Fruit fly (Drosophila melanogaster) whole organism, wandering third instar larva: Measurements from ENCODE around the gene CG14958.

Source experiments
- Abd-B ChIP-seq: fragments of >200 bp; optimal IDR thresholded peaks from 2 replicates; lab custom pipeline; 2017; ENCODE audit warnings: missing biosample characterization, missing genetic modification characterization
- CG32264 ChIP-seq: fragments of 200-800 bp; sonication (Bioruptor generic); optimal IDR thresholded peaks from 2 replicates; lab custom pipeline; 2016; ENCODE audit warnings: missing biosample characterization, missing genetic modification characterization
- CG9705 ChIP-seq: fragments of 200-800 bp; sonication (Bioruptor generic); optimal IDR thresholded peaks from 2 replicates; lab custom pipeline; 2018; ENCODE audit warnings: missing biosample characterization, mild to moderate bottlenecking, missing genetic modification characterization
- CrebA ChIP-seq: fragments of 200-800 bp; sonication (Bioruptor generic); optimal IDR thresholded peaks from 2 replicates; lab custom pipeline; 2016; ENCODE audit warnings: missing biosample characterization, mild to moderate bottlenecking, missing genetic modification characterization, borderline replicate concordance
- Dfd ChIP-seq: fragments of >200 bp; optimal IDR thresholded peaks from 2 replicates; lab custom pipeline; 2017; ENCODE audit warnings: missing biosample characterization, missing genetic modification characterization
- Dif ChIP-seq: fragments of 200-275, 200-300 bp; sonication (Bioruptor generic); optimal IDR thresholded peaks from 2 replicates; lab custom pipeline; 2018; ENCODE audit warnings: missing biosample characterization, missing genetic modification characterization; ENCODE audit not compliant: partially characterized antibody
- GATAd ChIP-seq: sonication (Bioruptor generic); optimal IDR thresholded peaks from 2 replicates; lab custom pipeline; 2016; ENCODE audit warnings: missing biosample characterization, missing genetic modification characterization
- HLH106 ChIP-seq: fragments of 200-800 bp; optimal IDR thresholded peaks from 3 replicates; lab custom pipeline; 2019; ENCODE audit warnings: missing biosample characterization, mild to moderate bottlenecking, missing genetic modification characterization, moderate library complexity
- Hnf4 ChIP-seq: fragments of 200-800 bp; sonication (Bioruptor generic); optimal IDR thresholded peaks from 2 replicates; lab custom pipeline; 2016; ENCODE audit warnings: missing biosample characterization, mild to moderate bottlenecking, missing genetic modification characterization
- Hr83 ChIP-seq: fragments of 200-300 bp; sonication (Bioruptor generic); optimal IDR thresholded peaks from 2 replicates; lab custom pipeline; 2016; ENCODE audit warnings: missing biosample characterization, mild to moderate bottlenecking, missing genetic modification characterization, moderate library complexity; ENCODE audit not compliant: poor library complexity, severe bottlenecking
- Jra ChIP-seq: sonication (Bioruptor generic); optimal IDR thresholded peaks from 2 replicates; lab custom pipeline; 2016; ENCODE audit warnings: missing biosample characterization, missing genetic modification characterization
- Mio ChIP-seq: sonication (Bioruptor generic); optimal IDR thresholded peaks from 2 replicates; lab custom pipeline; 2016; ENCODE audit warnings: missing biosample characterization, missing genetic modification characterization
- N ChIP-seq: fragments of >200 bp; optimal IDR thresholded peaks from 2 replicates; lab custom pipeline; 2018; ENCODE audit warnings: missing biosample characterization, missing external identifiers, missing genetic modification characterization
- OdsH ChIP-seq: fragments of 200-800 bp; sonication (Bioruptor generic); optimal IDR thresholded peaks from 2 replicates; lab custom pipeline; 2016; ENCODE audit warnings: missing biosample characterization, mild to moderate bottlenecking, missing genetic modification characterization
- Rel ChIP-seq, 2 experiments: fragments of 200-800 bp; sonication (Bioruptor generic) in 1 of 2; optimal IDR thresholded peaks; 2 replicates in 1 of 2; 3 replicates in 1 of 2; lab custom pipeline; 2016 to 2019; ENCODE audit warnings: mild to moderate bottlenecking in 2 of 2, missing biosample characterization in 2 of 2, missing genetic modification characterization in 2 of 2, moderate library complexity in 1 of 2
- Sp1 ChIP-seq: fragments of 200-800 bp; sonication (Bioruptor generic); optimal IDR thresholded peaks from 3 replicates; lab custom pipeline; 2019; ENCODE audit warnings: missing biosample characterization, mild to moderate bottlenecking, missing genetic modification characterization, moderate library complexity
- Vsx2 ChIP-seq: fragments of 200-300, 225-300 bp; sonication (Bioruptor generic); optimal IDR thresholded peaks from 2 replicates; lab custom pipeline; 2018; ENCODE audit warnings: missing biosample characterization, missing genetic modification characterization; ENCODE audit not compliant: partially characterized antibody
- brk ChIP-seq: fragments of 200-800 bp; sonication (Bioruptor generic); optimal IDR thresholded peaks from 2 replicates; lab custom pipeline; 2016; ENCODE audit warnings: missing biosample characterization, mild to moderate bottlenecking, missing genetic modification characterization
- dl ChIP-seq, 2 experiments: fragments of 175-275, 200-275 bp in 1 of 2; fragments of 200-275 bp in 1 of 2; sonication (Bioruptor generic); optimal IDR thresholded peaks; lab custom pipeline; 2018; ENCODE audit warnings: mild to moderate bottlenecking in 2 of 2, missing biosample characterization in 2 of 2, missing genetic modification characterization in 2 of 2, moderate library complexity in 2 of 2; ENCODE audit not compliant: partially characterized antibody in 2 of 2, insufficient read depth in 1 of 2
- dmrt93B ChIP-seq: fragments of 200-800 bp; sonication (Bioruptor generic); optimal IDR thresholded peaks from 2 replicates; lab custom pipeline; 2018; ENCODE audit warnings: missing biosample characterization, mild to moderate bottlenecking, missing genetic modification characterization
- dsf ChIP-seq: sonication (Bioruptor generic); optimal IDR thresholded peaks from 2 replicates; lab custom pipeline; 2016; ENCODE audit warnings: missing biosample characterization, missing genetic modification characterization, borderline replicate concordance
- foxo ChIP-seq, 2 experiments: fragments of 200-800 bp; sonication (Bioruptor generic); optimal IDR thresholded peaks; 2 replicates in 1 of 2; 3 replicates in 1 of 2; lab custom pipeline; 2016 to 2017; ENCODE audit warnings: missing biosample characterization in 2 of 2, missing genetic modification characterization in 2 of 2
- fru ChIP-seq: fragments of 200-800 bp; sonication (Bioruptor generic); optimal IDR thresholded peaks from 3 replicates; lab custom pipeline; 2016; ENCODE audit warnings: missing biosample characterization, mild to moderate bottlenecking, missing genetic modification characterization
- h ChIP-seq: fragments of 200-800 bp; sonication (Bioruptor generic); optimal IDR thresholded peaks from 3 replicates; lab custom pipeline; 2016; ENCODE audit warnings: missing biosample characterization, mild to moderate bottlenecking, missing genetic modification characterization
- jim ChIP-seq: fragments of 175-275, 200-325 bp; sonication (Bioruptor generic); optimal IDR thresholded peaks from 2 replicates; lab custom pipeline; 2016; ENCODE audit warnings: missing biosample characterization, mild to moderate bottlenecking, missing genetic modification characterization
- lola ChIP-seq: fragments of >200 bp; optimal IDR thresholded peaks from 2 replicates; lab custom pipeline; 2017; ENCODE audit warnings: missing biosample characterization, missing genetic modification characterization
- psq ChIP-seq: fragments of 200-800 bp; sonication (Bioruptor generic); optimal IDR thresholded peaks from 3 replicates; lab custom pipeline; 2017; ENCODE audit warnings: missing biosample characterization, mild to moderate bottlenecking, missing genetic modification characterization, moderate library complexity
- rgr ChIP-seq: fragments of 200-800 bp; sonication (Bioruptor generic); optimal IDR thresholded peaks from 3 replicates; lab custom pipeline; 2016; ENCODE audit warnings: missing biosample characterization, mild to moderate bottlenecking, missing genetic modification characterization
- sv ChIP-seq: fragments of 200-800 bp; sonication (Bioruptor generic); optimal IDR thresholded peaks from 3 replicates; lab custom pipeline; 2016; ENCODE audit warnings: missing biosample characterization, missing genetic modification characterization
- tai ChIP-seq: sonication (Bioruptor generic); optimal IDR thresholded peaks from 2 replicates; lab custom pipeline; 2016; ENCODE audit warnings: missing biosample characterization, missing genetic modification characterization
- usp ChIP-seq: fragments of >200 bp; optimal IDR thresholded peaks from 2 replicates; lab custom pipeline; 2017; ENCODE audit warnings: missing biosample characterization, missing genetic modification characterization
- woc ChIP-seq: sonication (Bioruptor generic); optimal IDR thresholded peaks from 2 replicates; lab custom pipeline; 2016; ENCODE audit warnings: missing biosample characterization, mild to moderate bottlenecking, missing genetic modification characterization

CG14958 gene

DNA sequence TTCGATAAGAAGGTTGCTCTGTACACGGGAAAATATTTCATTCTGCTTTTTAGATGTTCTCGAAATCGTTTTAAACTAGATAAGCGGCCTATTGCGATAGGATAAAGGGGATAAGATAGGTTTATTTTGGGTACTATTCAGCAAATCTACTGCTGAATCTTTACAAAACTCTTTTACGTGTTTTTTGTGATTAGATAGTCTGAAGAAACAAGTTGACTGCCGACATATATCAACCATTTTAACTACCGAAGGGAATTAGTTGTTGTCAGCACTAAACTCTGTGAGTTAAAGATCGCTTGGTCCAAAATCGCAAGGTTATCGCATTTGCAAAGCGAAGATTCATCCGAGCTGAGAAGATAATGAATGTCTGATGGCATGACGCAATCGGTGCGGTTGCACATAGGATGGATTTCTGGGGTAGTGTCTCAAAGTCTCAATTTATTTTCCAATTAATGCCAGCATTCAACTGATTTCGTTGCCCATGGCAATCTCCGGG lies 23.5 kb upstream of the CG14958 start, which contains the start of gene Asciz:
Asciz (minus strand) TSS at position 51 of the 496 bp plus-strand sequence.
- no peak for TF ChIP-seq Dfd (GFP tag; lab: Kevin White, UChicago)
- TF ChIP-seq tai (GFP tag; lab: Kevin White, UChicago), result no peak
- no peak for TF ChIP-seq Mio (GFP tag; lab: Kevin White, UChicago)
- TF ChIP-seq lola (GFP tag; lab: Kevin White, UChicago), result no peak
- no peak for TF ChIP-seq Jra
- TF ChIP-seq OdsH (GFP tag; lab: Kevin White, UChicago), result no peak
- no peak for TF ChIP-seq brk (GFP tag; lab: Kevin White, UChicago)
- no peak for TF ChIP-seq HLH106 (tag; lab: Kevin White, UChicago)
- TF ChIP-seq Hr83, result no peak
- TF ChIP-seq CG32264 (GFP tag; lab: Kevin White, UChicago), result no peak
- TF ChIP-seq GATAd (GFP tag; lab: Kevin White, UChicago), result no peak
- no peak for TF ChIP-seq dsf (GFP tag; lab: Kevin White, UChicago)
- no peak for TF ChIP-seq Abd-B (GFP tag; lab: Kevin White, UChicago)
- TF ChIP-seq fru (GFP tag; lab: Kevin White, UChicago), result no peak
- TF ChIP-seq jim (GFP tag; lab: Kevin White, UChicago), result no peak
- TF ChIP-seq Rel (GFP tag; optimal IDR thresholded peaks at IDR 0.05; lab: Kevin White, UChicago), result no peak
- no peak for TF ChIP-seq Rel (tag; optimal IDR thresholded peaks at IDR 0.05; lab: Kevin White, UChicago)

DNA sequence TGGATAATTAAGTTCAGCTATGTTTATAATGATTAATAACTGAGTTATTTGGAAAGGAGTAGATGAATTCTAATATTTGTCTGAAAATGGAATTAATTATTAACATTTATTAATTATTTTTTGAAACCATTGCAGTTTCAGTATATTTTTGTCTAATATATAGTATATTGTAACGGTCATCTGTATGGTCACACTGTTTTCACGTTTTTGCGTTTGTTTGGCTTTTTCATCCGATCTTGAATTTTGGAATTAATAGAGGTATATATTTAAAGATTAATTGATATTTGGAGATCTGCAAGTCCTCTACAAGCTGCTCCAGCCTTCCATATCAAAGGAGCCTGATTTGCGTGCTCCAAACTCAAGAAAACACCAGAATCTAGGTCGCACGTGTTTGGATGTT lies 20.7 kb upstream of the CG14958 start, which contains the start of the genes CG32278 and CG32281:
CG32278 (plus strand) TSS at position 180 of the 400 bp plus-strand sequence.
CG32281 (plus strand) TSS at position 269 of the 400 bp plus-strand sequence.
- TF ChIP-seq dmrt93B (GFP tag; lab: Kevin White, UChicago) (no peak), CG32264 (GFP tag; lab: Kevin White, UChicago) (no peak), Hnf4 (no peak), Mio (GFP tag; lab: Kevin White, UChicago) (no peak), dsf (GFP tag; lab: Kevin White, UChicago) (no peak), foxo (GFP tag; optimal IDR thresholded peaks at IDR 0.05; lab: Kevin White, UChicago) (no peak), CrebA (GFP tag; lab: Kevin White, UChicago) (no peak), Vsx2 (GFP tag; lab: Kevin White, UChicago) (no peak), Dif (GFP tag; lab: Kevin White, UChicago) (no peak), h (no peak), Hr83 (no peak), N (no peak), jim (GFP tag; lab: Kevin White, UChicago) (no peak), CG9705 (GFP tag; lab: Kevin White, UChicago) (no peak)

DNA sequence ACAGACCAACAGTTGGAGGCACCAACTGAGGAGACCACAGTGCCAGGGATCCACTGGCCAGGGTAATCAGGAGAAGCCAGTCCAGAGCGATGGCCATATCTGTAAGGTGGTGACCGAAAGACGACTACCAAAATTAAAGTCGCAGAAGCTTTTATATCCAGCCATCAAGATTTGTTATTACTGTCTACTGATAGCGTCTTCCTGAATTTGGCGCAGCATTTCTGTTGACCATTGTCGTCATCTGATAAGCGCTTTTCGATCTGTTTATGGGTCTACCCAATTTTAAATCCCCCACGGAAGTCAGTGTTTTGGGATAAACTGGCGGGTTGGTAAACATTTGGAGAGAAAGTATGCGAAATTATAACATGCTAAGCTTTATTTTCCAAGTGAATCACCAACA lies 17.3 kb upstream of the CG14958 start, which contains the start of gene CG14963:
CG14963 (minus strand) TSS at position 101 of the 400 bp plus-strand sequence.
- TF ChIP-seq Sp1 (GFP tag; lab: Kevin White, UChicago), result no peak
- no peak for TF ChIP-seq psq
- TF ChIP-seq sv (GFP tag; lab: Kevin White, UChicago), result no peak
- no peak for TF ChIP-seq Abd-B (GFP tag; lab: Kevin White, UChicago)
- no peak for TF ChIP-seq jim (GFP tag; lab: Kevin White, UChicago)
- TF ChIP-seq foxo (GFP tag; optimal IDR thresholded peaks at IDR 0.05; lab: Kevin White, UChicago), result no peak
- no peak for TF ChIP-seq Jra
- no peak for TF ChIP-seq GATAd (GFP tag; lab: Kevin White, UChicago)
- TF ChIP-seq Rel (GFP tag; optimal IDR thresholded peaks at IDR 0.05; lab: Kevin White, UChicago), result no peak
- TF ChIP-seq Rel (tag; optimal IDR thresholded peaks at IDR 0.05; lab: Kevin White, UChicago), result no peak
- no peak for TF ChIP-seq N
- TF ChIP-seq rgr (GFP tag; lab: Kevin White, UChicago), result no peak
- TF ChIP-seq Mio (GFP tag; lab: Kevin White, UChicago), result no peak
- no peak for TF ChIP-seq usp (GFP tag; lab: Kevin White, UChicago)

DNA sequence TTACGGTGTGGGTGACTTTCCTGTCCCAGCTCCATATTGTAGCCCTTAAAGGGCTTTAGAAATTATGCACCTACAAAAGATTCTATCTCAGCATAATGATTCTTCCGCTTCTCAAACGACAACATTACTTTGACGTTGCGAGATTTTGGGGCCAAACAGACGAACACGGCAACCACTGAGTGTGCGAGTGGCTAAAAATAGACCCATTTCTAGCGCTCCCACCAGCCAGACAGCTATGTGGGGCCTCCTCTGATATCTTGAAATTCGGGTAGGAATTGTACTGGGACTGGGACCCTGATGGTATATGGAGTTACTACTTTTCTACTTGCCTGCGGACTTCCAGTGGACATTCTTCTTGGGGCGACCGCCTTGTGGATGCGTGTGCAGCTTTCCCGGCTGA lies 11.9 kb upstream of the CG14958 start:
- no peak for TF ChIP-seq woc (GFP tag; lab: Kevin White, UChicago)
- TF ChIP-seq Rel (GFP tag; optimal IDR thresholded peaks at IDR 0.05; lab: Kevin White, UChicago), result no peak
- TF ChIP-seq Rel (tag; optimal IDR thresholded peaks at IDR 0.05; lab: Kevin White, UChicago), result no peak
- no peak for TF ChIP-seq Jra
- no peak for TF ChIP-seq h
- TF ChIP-seq CG9705 (GFP tag; lab: Kevin White, UChicago), result no peak
- TF ChIP-seq Dfd (GFP tag; lab: Kevin White, UChicago), result no peak
- no peak for TF ChIP-seq Hnf4
- TF ChIP-seq lola (GFP tag; lab: Kevin White, UChicago), result no peak
- no peak for TF ChIP-seq Vsx2 (GFP tag; lab: Kevin White, UChicago)
- TF ChIP-seq Abd-B (GFP tag; lab: Kevin White, UChicago), result no peak
- no peak for TF ChIP-seq dsf (GFP tag; lab: Kevin White, UChicago)
- TF ChIP-seq N, result no peak
- TF ChIP-seq brk (GFP tag; lab: Kevin White, UChicago), result no peak
- TF ChIP-seq dl (GFP tag; optimal IDR thresholded peaks at IDR 0.05; lab: Kevin White, UChicago; ENCODE audit: insufficient read depth in 1 of 2, partially characterized antibody in 2 of 2), result no peak
- TF ChIP-seq Hr83, result no peak
- TF ChIP-seq fru (GFP tag; lab: Kevin White, UChicago), result no peak
- no peak for TF ChIP-seq CG32264 (GFP tag; lab: Kevin White, UChicago)
- TF ChIP-seq sv (GFP tag; lab: Kevin White, UChicago), result no peak
- no peak for TF ChIP-seq HLH106 (tag; lab: Kevin White, UChicago)
